Worm (Caenorhabditis elegans) whole organism, L4 larva: ENCODE results near the gene str-73.

Experiments used
- aly-2 ChIP-seq: sonication (generic microtip); optimal IDR thresholded peaks from 2 replicates; lab custom pipeline; 2018; ENCODE audit warnings: missing biosample characterization, missing genetic modification characterization
- ceh-82 ChIP-seq: sonication (generic microtip); optimal IDR thresholded peaks from 2 replicates; lab custom pipeline; 2017; ENCODE audit warnings: missing biosample characterization, missing genetic modification characterization
- egl-27 ChIP-seq: sonication (generic microtip); optimal IDR thresholded peaks from 3 replicates; lab custom pipeline; 2017; ENCODE audit warnings: missing biosample characterization, missing genetic modification reagents, missing genetic modification characterization
- hlh-30 ChIP-seq: sonication (generic microtip); optimal IDR thresholded peaks from 2 replicates; lab custom pipeline; 2017; ENCODE audit warnings: antibody characterized with exemption, mild to moderate bottlenecking, missing genetic modification characterization, missing compliant biosample characterization; ENCODE audit not compliant: insufficient read depth
- jun-1 ChIP-seq: fragments of 150-350 bp; optimal IDR thresholded peaks from 2 replicates; lab custom pipeline; 2014; ENCODE audit warnings: missing biosample characterization, missing genetic modification reagents, missing genetic modification characterization
- lim-7 ChIP-seq: fragments of 200-800 bp; sonication (Bioruptor generic); IDR thresholded peaks from 2 replicates; pipeline ENCODE4 v1.3.6; 2022; ENCODE audit warnings: missing genetic modification characterization, missing compliant biosample characterization
- lin-29 ChIP-seq: fragments of 200-800 bp; sonication (Bioruptor generic); IDR thresholded peaks from 2 replicates; pipeline ENCODE4 v1.3.6; 2022; ENCODE audit warnings: missing genetic modification reagents, missing genetic modification characterization, missing compliant biosample characterization
- mep-1 ChIP-seq: fragments of 150-350 bp; sonication (generic microtip); optimal IDR thresholded peaks from 3 replicates; lab custom pipeline; 2014; ENCODE audit warnings: missing biosample characterization, missing genetic modification characterization
- nhr-25 ChIP-seq: sonication (generic microtip); optimal IDR thresholded peaks from 2 replicates; lab custom pipeline; 2017; ENCODE audit warnings: missing genetic modification characterization, mild to moderate bottlenecking, missing compliant biosample characterization, antibody characterized with exemption, moderate library complexity, borderline replicate concordance; ENCODE audit not compliant: insufficient read depth
- nhr-76 ChIP-seq: fragments of 150-350 bp; optimal IDR thresholded peaks from 2 replicates; lab custom pipeline; 2014; ENCODE audit warnings: missing biosample characterization, missing genetic modification characterization
- tra-1 ChIP-seq: fragments of 200-800 bp; sonication (Bioruptor generic); IDR thresholded peaks from 2 replicates; pipeline ENCODE4 v1.3.6; 2022; ENCODE audit warnings: missing genetic modification reagents, missing genetic modification characterization, missing compliant biosample characterization
- unc-62 ChIP-seq, 3 experiments: fragments of 150-350 bp in 1 of 3; sonication (generic microtip); optimal IDR thresholded peaks in 2 of 3; peaks in 1 of 3; 1 replicate in 1 of 3; 2 replicates in 2 of 3; lab custom pipeline; 2014 to 2017; ENCODE audit warnings: missing biosample characterization in 3 of 3, missing genetic modification characterization in 3 of 3, missing genetic modification reagents in 3 of 3, missing genotype in 1 of 3

- TF ChIP-seq hlh-30 (tag; lab: Kevin White, UChicago), result no peak
- no peak for TF ChIP-seq egl-27 (tag; lab: Kevin White, UChicago)
- TF ChIP-seq ceh-82 (tag; lab: Kevin White, UChicago), result no peak
- no peak for TF ChIP-seq unc-62 (GFP tag; optimal IDR thresholded peaks at IDR 0.05 in 1 of 2; lab: Kevin White, UChicago)
- no peak for TF ChIP-seq unc-62 (tag; optimal IDR thresholded peaks at IDR 0.05; lab: Kevin White, UChicago)
- TF ChIP-seq aly-2 (tag; lab: Kevin White, UChicago), result no peak
- TF ChIP-seq lin-29 (GFP tag; lab: Robert Waterston, UW), result no peak
- TF ChIP-seq nhr-25, result no peak
- TF ChIP-seq nhr-76, result no peak
- TF ChIP-seq mep-1 (tag; lab: Kevin White, UChicago), result no peak
- TF ChIP-seq jun-1, result no peak
- TF ChIP-seq tra-1, result no peak
- no peak for TF ChIP-seq lim-7 (GFP tag; lab: Robert Waterston, UW)
These were observed 47.1 kb upstream of the str-73 start for ce11 chrV:16382949-16383348.
